Fruit fly (Drosophila melanogaster): ENCODE data around the gene CG4022.

The CG4022 gene

DNA sequence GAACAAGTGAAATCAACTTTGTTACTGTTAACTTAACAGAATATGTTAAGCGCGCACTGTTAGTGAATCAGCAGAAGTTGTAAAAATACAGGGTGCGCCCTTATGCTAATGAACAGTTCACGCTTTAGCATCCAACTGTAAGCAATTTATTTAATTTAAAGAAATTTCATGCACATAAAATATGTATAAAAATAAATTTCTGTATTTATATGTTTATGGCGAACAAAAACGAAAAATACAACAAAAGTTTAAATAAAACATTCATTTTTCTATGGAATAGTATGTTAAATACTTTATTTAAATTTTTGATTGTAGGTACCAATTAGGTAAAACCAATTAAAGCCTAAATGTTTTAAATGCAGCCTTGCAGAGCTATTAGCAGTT is 13.9 kb upstream of the CG4022 start (continued):
- TF ChIP-seq CG9727 (GFP tag; optimal IDR thresholded peaks at IDR 0.05) (peak; percentile 48), CG3995 (GFP tag; optimal IDR thresholded peaks at IDR 0.05) (peak; percentile 27), CG7556 (GFP tag; optimal IDR thresholded peaks at IDR 0.05) (peak; percentile 27), CG9932 (GFP tag; IDR thresholded peaks at IDR 0.05) (0 out of 2 replicates have a peak, but pooled peaks have one; percentile 19), sima (GFP tag; optimal IDR thresholded peaks at IDR 0.05) (no peak), dm (GFP tag; optimal IDR thresholded peaks at IDR 0.05) (no peak), Camta (GFP tag; optimal IDR thresholded peaks at IDR 0.05) (no peak), CG1792 (GFP tag; optimal IDR thresholded peaks at IDR 0.05) (no peak), CG17568 (GFP tag; optimal IDR thresholded peaks at IDR 0.05) (peak; percentile 42), CG10654 (GFP tag; optimal IDR thresholded peaks at IDR 0.05) (no peak), CG13123 (GFP tag; optimal IDR thresholded peaks at IDR 0.05) (no peak), crol (GFP tag; IDR thresholded peaks at IDR 0.05) (no peak), CG17385 (GFP tag; optimal IDR thresholded peaks at IDR 0.05) (peak; percentile 43), CG16815 (GFP tag; optimal IDR thresholded peaks at IDR 0.05) (no peak), Rfx (GFP tag; IDR thresholded peaks at IDR 0.05) (peak; percentile 50; the same call in 1 of the 2 replicates), bbx (GFP tag; IDR thresholded peaks at IDR 0.05; ENCODE audit: partially characterized antibody) (no peak), stc (GFP tag; IDR thresholded peaks at IDR 0.05) (0 out of 2 replicates have a peak, but pooled peaks have one; percentile 11), CG14965 (GFP tag; optimal IDR thresholded peaks at IDR 0.05; ENCODE audit: borderline replicate concordance) (no peak), CG12071 (GFP tag; optimal IDR thresholded peaks at IDR 0.05) (peak; percentile 5), Dll (GFP tag; IDR thresholded peaks at IDR 0.05; ENCODE audit: partially characterized antibody) (no peak), z (GFP tag; IDR thresholded peaks at IDR 0.05) (no peak), CG2875 (GFP tag; optimal IDR thresholded peaks at IDR 0.05) (no peak), CG8765 (GFP tag; IDR thresholded peaks at IDR 0.05) (no peak), br (optimal IDR thresholded peaks at IDR 0.05) (no peak), sob (GFP tag; IDR thresholded peaks at IDR 0.05) (no peak), Sox102F (GFP tag; optimal IDR thresholded peaks at IDR 0.05) (peak; percentile 26), CG6689 (GFP tag; IDR thresholded peaks at IDR 0.05) (no peak), CrebB (tag; optimal IDR thresholded peaks at IDR 0.05) (peak; percentile 21), Mes4 (GFP tag; optimal IDR thresholded peaks at IDR 0.05) (no peak), CG6683 (GFP tag; optimal IDR thresholded peaks at IDR 0.05) (peak; percentile 33), Gsc (GFP tag; IDR thresholded peaks at IDR 0.05) (no peak), row (GFP tag; IDR thresholded peaks at IDR 0.05) (peak; percentile 63; the same call in 2 of the 3 replicates), CG15696 (tag; optimal IDR thresholded peaks at IDR 0.05) (no peak), da (GFP tag; optimal IDR thresholded peaks at IDR 0.05) (no peak), CG5245 (GFP tag; optimal IDR thresholded peaks at IDR 0.05) (no peak), lola (GFP tag; optimal IDR thresholded peaks at IDR 0.05) (peak in 1 of 3 experiments; percentile 7), Hsf (GFP tag; optimal IDR thresholded peaks at IDR 0.05) (no peak), Oli (tag; optimal IDR thresholded peaks at IDR 0.05) (peak; percentile 2), B-H1 (GFP tag; IDR thresholded peaks at IDR 0.05) (no peak; the same call in 2 of the 3 replicates), ranshi (GFP tag; IDR thresholded peaks at IDR 0.05) (0 out of 2 replicates have a peak, but pooled peaks have one; percentile 7), Xrp1 (GFP tag; IDR thresholded peaks at IDR 0.05) (0 out of 2 replicates have a peak, but pooled peaks have one; percentile 21), tx (GFP tag; optimal IDR thresholded peaks at IDR 0.05) (no peak), Stat92E (GFP tag; optimal IDR thresholded peaks at IDR 0.05) (no peak), CG11398 (GFP tag; optimal IDR thresholded peaks at IDR 0.05) (no peak), Dip2 (GFP tag; IDR thresholded peaks at IDR 0.05) (no peak), CG7271 (tag; optimal IDR thresholded peaks at IDR 0.05) (no peak), HHEX (GFP tag; optimal IDR thresholded peaks at IDR 0.05) (peak; percentile 57), H15 (GFP tag; IDR thresholded peaks at IDR 0.05) (no peak), CG15269 (tag; optimal IDR thresholded peaks at IDR 0.05) (peak; percentile 70), eyg (GFP tag; optimal IDR thresholded peaks at IDR 0.05) (no peak), Sox100B (GFP tag; optimal IDR thresholded peaks at IDR 0.05) (peak; percentile 21)

Data from whole organism, embryonic.